Fruit fly (Drosophila melanogaster) whole organism, wandering third instar larva: ENCODE measurements around the gene CG43339.
A peak's percentile ranks its signal among the peaks of the same experiment; 100 is the strongest.

Experiments
- fru ChIP-seq: fragments of 200-800 bp; sonication (Bioruptor generic); optimal IDR thresholded peaks from 3 replicates; lab custom pipeline; 2016; ENCODE audit warnings: missing biosample characterization, mild to moderate bottlenecking, missing genetic modification characterization
- pan ChIP-seq: fragments of >200 bp; optimal IDR thresholded peaks from 2 replicates; lab custom pipeline; 2017
- psq ChIP-seq: fragments of 200-800 bp; sonication (Bioruptor generic); optimal IDR thresholded peaks from 3 replicates; lab custom pipeline; 2017; ENCODE audit warnings: missing biosample characterization, mild to moderate bottlenecking, missing genetic modification characterization, moderate library complexity
- tai ChIP-seq: sonication (Bioruptor generic); optimal IDR thresholded peaks from 2 replicates; lab custom pipeline; 2016; ENCODE audit warnings: missing biosample characterization, missing genetic modification characterization

DNA sequence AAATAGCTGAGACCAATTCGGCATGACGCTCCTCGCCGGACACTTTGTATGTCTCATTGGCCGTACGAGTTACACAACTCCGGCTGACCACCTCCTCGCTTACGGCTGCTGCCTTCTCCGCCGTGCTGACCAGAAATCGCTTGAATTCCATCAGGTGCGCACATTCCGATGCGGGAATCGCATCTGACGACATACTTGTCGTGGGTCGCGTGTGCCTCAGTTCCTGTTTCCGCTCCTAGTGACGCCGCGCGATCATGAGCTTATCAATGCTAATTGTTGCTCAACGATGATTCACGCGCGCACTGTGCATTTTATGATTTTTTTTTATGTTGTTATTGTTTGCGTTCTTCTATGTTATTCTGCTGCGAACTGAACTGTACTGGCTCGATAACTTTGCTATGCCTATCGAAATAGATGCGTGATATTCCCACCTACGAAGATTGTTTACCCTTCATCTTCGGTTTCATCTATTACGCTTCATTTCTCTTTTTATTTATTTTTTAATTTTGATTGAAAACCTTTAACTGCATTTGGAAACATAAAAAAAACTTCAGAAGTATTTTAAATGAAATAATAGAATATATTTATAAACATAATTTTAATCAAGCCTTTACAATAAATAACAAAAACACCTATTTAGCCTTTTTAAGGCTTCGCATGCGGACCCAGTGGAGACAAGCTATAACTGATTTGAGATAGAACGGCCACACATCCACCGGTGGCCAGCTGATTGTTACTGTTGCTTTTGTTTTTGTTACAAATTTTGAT is 29.8 kb upstream of the CG43339 start, which contains the start of the genes CG10376 and CG10343:
- TF ChIP-seq pan (lab: Kevin White, UChicago) (no peak), fru (GFP tag; lab: Kevin White, UChicago) (peak; percentile 70), tai (GFP tag; lab: Kevin White, UChicago) (no peak), psq (GFP tag; lab: Kevin White, UChicago) (peak; percentile 85)
